Worm (Caenorhabditis elegans) whole organism, L3 larva: ENCODE measurements around the gene ceh-34.

ENCODE experiments used
- fkh-10 ChIP-seq: sonication (generic microtip); optimal IDR thresholded peaks from 2 replicates; lab custom pipeline; 2017; ENCODE audit warnings: missing biosample characterization, missing genetic modification reagents, missing genetic modification characterization
- jun-1 ChIP-seq: fragments of 150-350 bp; optimal IDR thresholded peaks from 2 replicates; lab custom pipeline; 2014; ENCODE audit warnings: missing biosample characterization, missing genetic modification reagents, missing genetic modification characterization
- lin-15B ChIP-seq: fragments of 150-350 bp; optimal IDR thresholded peaks from 2 replicates; lab custom pipeline; 2014; ENCODE audit warnings: missing biosample characterization, missing genetic modification characterization
- mdl-1 ChIP-seq: fragments of 150-350 bp; optimal IDR thresholded peaks from 2 replicates; lab custom pipeline; 2014; ENCODE audit warnings: missing biosample characterization, missing genetic modification characterization
- nhr-28 ChIP-seq: fragments of 150-350 bp; optimal IDR thresholded peaks from 2 replicates; lab custom pipeline; 2014; ENCODE audit warnings: missing biosample characterization, missing genetic modification characterization
- pha-4 ChIP-seq: fragments of 150-350 bp; optimal IDR thresholded peaks from 2 replicates; lab custom pipeline; 2014; ENCODE audit warnings: missing biosample characterization, missing genetic modification reagents, missing genetic modification characterization
- sea-2 ChIP-seq: fragments of 150-350 bp; sonication (generic microtip); optimal IDR thresholded peaks from 4 replicates; lab custom pipeline; 2014; ENCODE audit warnings: missing biosample characterization, missing genetic modification reagents, missing genetic modification characterization

- TF ChIP-seq fkh-10 (no peak), jun-1 (tag; lab: Kevin White, UChicago) (no peak), pha-4 (tag; lab: Kevin White, UChicago) (no peak), sea-2 (GFP tag; lab: Kevin White, UChicago) (no peak), mdl-1 (tag; lab: Kevin White, UChicago) (no peak), nhr-28 (tag; lab: Kevin White, UChicago) (no peak), lin-15B (tag; lab: Kevin White, UChicago) (no peak)
Measured at ce11 chrV:5322815-5323214, 3.4 kb upstream of the ceh-34 start.
